Worm (Caenorhabditis elegans) whole organism, L3 larva: ENCODE data around the gene str-135.
A peak's percentile ranks its signal among the peaks of the same experiment; 100 is the strongest.

Experiments used
- R02D3.7 ChIP-seq: fragments of 150-350 bp; optimal IDR thresholded peaks from 2 replicates; lab custom pipeline; 2014; ENCODE audit warnings: missing biosample characterization, missing genetic modification characterization
- aly-2 ChIP-seq: fragments of 150-350 bp; optimal IDR thresholded peaks from 2 replicates; lab custom pipeline; 2014; ENCODE audit warnings: missing biosample characterization, missing genetic modification characterization
- ama-1 ChIP-seq: fragments of 150-350 bp; optimal IDR thresholded peaks from 2 replicates; lab custom pipeline; 2018
- ceh-16 ChIP-seq: sonication (generic microtip); optimal IDR thresholded peaks from 2 replicates; lab custom pipeline; 2017; ENCODE audit warnings: missing biosample characterization, missing genetic modification characterization
- ceh-28 ChIP-seq: fragments of 150-350 bp; optimal IDR thresholded peaks from 2 replicates; lab custom pipeline; 2014; ENCODE audit warnings: missing biosample characterization, missing genetic modification reagents, missing genetic modification characterization
- ceh-82 ChIP-seq: fragments of 150-350 bp; optimal IDR thresholded peaks from 2 replicates; lab custom pipeline; 2014; ENCODE audit warnings: missing biosample characterization, missing genetic modification characterization
- ceh-9 ChIP-seq: sonication (generic microtip); optimal IDR thresholded peaks from 2 replicates; lab custom pipeline; 2018; ENCODE audit warnings: missing biosample characterization, missing genetic modification characterization
- daf-12 ChIP-seq: fragments of 150-350 bp; optimal IDR thresholded peaks from 2 replicates; lab custom pipeline; 2014; ENCODE audit warnings: missing biosample characterization, missing genetic modification reagents, missing genetic modification characterization
- egl-27 ChIP-seq: sonication (generic microtip); optimal IDR thresholded peaks from 4 replicates; lab custom pipeline; 2017; ENCODE audit warnings: missing biosample characterization, missing genetic modification reagents, missing genetic modification characterization
- elt-1 ChIP-seq: fragments of 150-350 bp; optimal IDR thresholded peaks from 2 replicates; lab custom pipeline; 2014; ENCODE audit warnings: missing biosample characterization, missing genetic modification characterization
- elt-2 ChIP-seq: sonication (generic microtip); optimal IDR thresholded peaks from 2 replicates; lab custom pipeline; 2016; ENCODE audit warnings: missing genetic modification reagents, mild to moderate bottlenecking, missing genetic modification characterization, missing compliant biosample characterization
- elt-3 ChIP-seq, 3 experiments: fragments of 150-350 bp in 1 of 3; sonication (generic microtip) in 2 of 3; optimal IDR thresholded peaks; 2 replicates in 2 of 3; 4 replicates in 1 of 3; lab custom pipeline; 2014 to 2017; ENCODE audit warnings: missing biosample characterization in 3 of 3, missing genetic modification characterization in 3 of 3
- eor-1 ChIP-seq, 2 experiments: fragments of 150-350 bp; optimal IDR thresholded peaks; 2 replicates each; lab custom pipeline; 2014 to 2018; ENCODE audit warnings: missing biosample characterization in 2 of 2, missing genetic modification characterization in 2 of 2
- fkh-10 ChIP-seq: sonication (generic microtip); optimal IDR thresholded peaks from 2 replicates; lab custom pipeline; 2017; ENCODE audit warnings: missing biosample characterization, missing genetic modification reagents, missing genetic modification characterization
- fkh-2 ChIP-seq: fragments of 150-350 bp; optimal IDR thresholded peaks from 2 replicates; lab custom pipeline; 2014; ENCODE audit warnings: missing biosample characterization, missing genetic modification reagents, missing genetic modification characterization
- fos-1 ChIP-seq: fragments of 150-350 bp; optimal IDR thresholded peaks from 2 replicates; lab custom pipeline; 2014; ENCODE audit warnings: missing biosample characterization, missing genetic modification characterization
- hmg-11 ChIP-seq: sonication (generic microtip); optimal IDR thresholded peaks from 2 replicates; lab custom pipeline; 2016; ENCODE audit warnings: missing genetic modification characterization, missing compliant biosample characterization
- jun-1 ChIP-seq: fragments of 150-350 bp; optimal IDR thresholded peaks from 2 replicates; lab custom pipeline; 2014; ENCODE audit warnings: missing biosample characterization, missing genetic modification reagents, missing genetic modification characterization
- lin-15B ChIP-seq: fragments of 150-350 bp; optimal IDR thresholded peaks from 2 replicates; lab custom pipeline; 2014; ENCODE audit warnings: missing biosample characterization, missing genetic modification characterization
- lsy-12 ChIP-seq: sonication (generic microtip); optimal IDR thresholded peaks from 2 replicates; lab custom pipeline; 2016; ENCODE audit warnings: mild to moderate bottlenecking, missing genetic modification characterization, missing compliant biosample characterization
- mdl-1 ChIP-seq: fragments of 150-350 bp; optimal IDR thresholded peaks from 2 replicates; lab custom pipeline; 2014; ENCODE audit warnings: missing biosample characterization, missing genetic modification characterization
- mml-1 ChIP-seq: fragments of 150-350 bp; sonication (generic microtip); optimal IDR thresholded peaks from 3 replicates; lab custom pipeline; 2014; ENCODE audit warnings: missing biosample characterization, missing genetic modification characterization
- nfya-1 ChIP-seq: sonication (generic microtip); optimal IDR thresholded peaks from 2 replicates; lab custom pipeline; 2017; ENCODE audit warnings: missing genetic modification characterization, mild to moderate bottlenecking, missing compliant biosample characterization, antibody characterized with exemption, moderate library complexity; ENCODE audit not compliant: insufficient read depth
- nhr-12 ChIP-seq: fragments of 150-350 bp; optimal IDR thresholded peaks from 2 replicates; lab custom pipeline; 2014; ENCODE audit warnings: missing biosample characterization, missing genetic modification characterization
- nhr-23 ChIP-seq: fragments of 150-350 bp; optimal IDR thresholded peaks from 2 replicates; lab custom pipeline; 2014; ENCODE audit warnings: missing biosample characterization, missing genetic modification reagents, missing genetic modification characterization
- nhr-237 ChIP-seq: fragments of 150-350 bp; optimal IDR thresholded peaks from 2 replicates; lab custom pipeline; 2014; ENCODE audit warnings: missing biosample characterization, missing genetic modification characterization
- nhr-25 ChIP-seq: sonication (generic microtip); optimal IDR thresholded peaks from 2 replicates; lab custom pipeline; 2017; ENCODE audit warnings: missing biosample characterization, missing genetic modification characterization
- nhr-28 ChIP-seq: fragments of 150-350 bp; optimal IDR thresholded peaks from 2 replicates; lab custom pipeline; 2014; ENCODE audit warnings: missing biosample characterization, missing genetic modification characterization
- nhr-43 ChIP-seq: sonication (generic microtip); optimal IDR thresholded peaks from 2 replicates; lab custom pipeline; 2016; ENCODE audit warnings: mild to moderate bottlenecking, missing genetic modification characterization, missing compliant biosample characterization; ENCODE audit not compliant: poor library complexity, severe bottlenecking
- nhr-67 ChIP-seq: fragments of 150-350 bp; optimal IDR thresholded peaks from 2 replicates; lab custom pipeline; 2014; ENCODE audit warnings: missing biosample characterization, missing genetic modification characterization
- nhr-76 ChIP-seq: fragments of 150-350 bp; sonication (generic microtip); optimal IDR thresholded peaks from 5 replicates; lab custom pipeline; 2014; ENCODE audit warnings: missing biosample characterization, missing genetic modification characterization
- pha-4 ChIP-seq: fragments of 150-350 bp; optimal IDR thresholded peaks from 2 replicates; lab custom pipeline; 2014; ENCODE audit warnings: missing biosample characterization, missing genetic modification reagents, missing genetic modification characterization
- pqm-1 ChIP-seq: fragments of 150-350 bp; optimal IDR thresholded peaks from 2 replicates; lab custom pipeline; 2017; ENCODE audit warnings: missing biosample characterization, missing genetic modification characterization, inconsistent platforms
- sea-2 ChIP-seq: fragments of 150-350 bp; sonication (generic microtip); optimal IDR thresholded peaks from 4 replicates; lab custom pipeline; 2014; ENCODE audit warnings: missing biosample characterization, missing genetic modification reagents, missing genetic modification characterization
- skn-1 ChIP-seq: fragments of 150-350 bp; optimal IDR thresholded peaks from 2 replicates; lab custom pipeline; 2014; ENCODE audit warnings: missing biosample characterization, missing genetic modification characterization
- snpc-4 ChIP-seq: fragments of 150-350 bp; optimal IDR thresholded peaks from 2 replicates; lab custom pipeline; 2014; ENCODE audit warnings: missing biosample characterization, missing genetic modification characterization
- tbx-2 ChIP-seq: sonication (generic microtip); optimal IDR thresholded peaks from 2 replicates; lab custom pipeline; 2016; ENCODE audit warnings: mild to moderate bottlenecking, missing genetic modification characterization, missing compliant biosample characterization
- unc-62 ChIP-seq: fragments of 150-350 bp; sonication (generic microtip); optimal IDR thresholded peaks from 4 replicates; lab custom pipeline; 2014; ENCODE audit warnings: missing biosample characterization, missing genetic modification reagents, missing genetic modification characterization
- ztf-11 ChIP-seq: fragments of 150-350 bp; optimal IDR thresholded peaks from 2 replicates; lab custom pipeline; 2014; ENCODE audit warnings: missing biosample characterization, missing genetic modification characterization
- ztf-4 ChIP-seq: fragments of 150-350 bp; optimal IDR thresholded peaks from 2 replicates; lab custom pipeline; 2014; ENCODE audit warnings: missing biosample characterization, missing genetic modification characterization

Gene str-135

ce11 chrV:8271995-8272394 lies 8.7 kb downstream of the str-135 start, which contains the start of gene asp-5:
asp-5 (plus strand) TSS chrV:8272385.
- TF ChIP-seq pqm-1 (tag; lab: Kevin White, UChicago) (peak; percentile 87), elt-2 (tag; lab: Kevin White, UChicago) (peak; percentile 89), snpc-4 (tag; lab: Kevin White, UChicago) (no peak), hmg-11 (tag; lab: Kevin White, UChicago) (no peak)

- TF ChIP-seq unc-62 (no peak), nfya-1 (tag; lab: Kevin White, UChicago) (no peak), nhr-67 (tag; lab: Kevin White, UChicago) (no peak), ceh-16 (tag; lab: Kevin White, UChicago) (no peak), fkh-2 (no peak)
Measured at ce11 chrV:8271395-8271794, 9.3 kb downstream of the str-135 start.

- TF ChIP-seq eor-1 (tag; optimal IDR thresholded peaks at IDR 0.05; lab: Kevin White, UChicago) (no peak), elt-2 (tag; lab: Kevin White, UChicago) (peak; percentile 85), nhr-25 (no peak), pha-4 (tag; lab: Kevin White, UChicago) (peak; percentile 57), egl-27 (tag; lab: Kevin White, UChicago) (no peak), elt-1 (tag; lab: Kevin White, UChicago) (no peak), daf-12 (tag; lab: Kevin White, UChicago) (no peak), nhr-76 (no peak), pqm-1 (tag; lab: Kevin White, UChicago) (peak; percentile 75), unc-62 (no peak), sea-2 (GFP tag; lab: Kevin White, UChicago) (no peak), fkh-10 (GFP tag; lab: Kevin White, UChicago) (no peak), ztf-4 (no peak), nhr-67 (tag; lab: Kevin White, UChicago) (no peak), snpc-4 (tag; lab: Kevin White, UChicago) (no peak), jun-1 (tag; lab: Kevin White, UChicago) (peak; percentile 24), lin-15B (tag; lab: Kevin White, UChicago) (no peak), mdl-1 (no peak), R02D3.7 (no peak), mml-1 (tag; lab: Kevin White, UChicago) (no peak)
Measured at ce11 chrV:8269878-8270277, 10.8 kb downstream of the str-135 start.

- TF ChIP-seq nhr-237 (tag; lab: Kevin White, UChicago) = no peak
- no peak for TF ChIP-seq tbx-2 (tag; lab: Kevin White, UChicago)
- no peak for TF ChIP-seq elt-3 (tag; optimal IDR thresholded peaks at IDR 0.05; lab: Kevin White, UChicago)
- TF ChIP-seq snpc-4 (tag; lab: Kevin White, UChicago) = no peak
- TF ChIP-seq unc-62 = no peak
- no peak for TF ChIP-seq R02D3.7
- TF ChIP-seq lin-15B (tag; lab: Kevin White, UChicago) = no peak
- no peak for TF ChIP-seq nhr-23
- no peak for TF ChIP-seq ama-1
- TF ChIP-seq nhr-12 (tag; lab: Kevin White, UChicago) = no peak
- peak; percentile 38 for TF ChIP-seq pha-4 (tag; lab: Kevin White, UChicago)
- no peak for TF ChIP-seq ceh-28
- no peak for TF ChIP-seq skn-1 (tag; lab: Kevin White, UChicago)
- no peak for TF ChIP-seq mdl-1
- no peak for TF ChIP-seq ceh-82 (tag; lab: Kevin White, UChicago)
- peak; percentile 80 for TF ChIP-seq pqm-1 (tag; lab: Kevin White, UChicago)
- TF ChIP-seq nfya-1 (tag; lab: Kevin White, UChicago) = no peak
- no peak for TF ChIP-seq aly-2 (tag; lab: Kevin White, UChicago)
- peak; percentile 92 for TF ChIP-seq elt-2 (tag; lab: Kevin White, UChicago)
- no peak for TF ChIP-seq nhr-43 (tag; lab: Kevin White, UChicago)
- TF ChIP-seq ztf-11 (tag; lab: Kevin White, UChicago) = no peak
- TF ChIP-seq hmg-11 (tag; lab: Kevin White, UChicago) = no peak
- TF ChIP-seq fkh-10 (GFP tag; lab: Kevin White, UChicago) = no peak
- TF ChIP-seq ceh-16 (tag; lab: Kevin White, UChicago) = no peak
- no peak for TF ChIP-seq eor-1 (tag; optimal IDR thresholded peaks at IDR 0.05; lab: Kevin White, UChicago)
- no peak for TF ChIP-seq fkh-2
- no peak for TF ChIP-seq daf-12 (tag; lab: Kevin White, UChicago)
- peak; percentile 3 for TF ChIP-seq fos-1
- TF ChIP-seq nhr-28 (tag; lab: Kevin White, UChicago) = no peak
- TF ChIP-seq lsy-12 = no peak
- no peak for TF ChIP-seq ceh-9 (tag; lab: Kevin White, UChicago)
- TF ChIP-seq jun-1 (tag; lab: Kevin White, UChicago) = peak; percentile 26
Measured at ce11 chrV:8268902-8269301, 11.8 kb downstream of the str-135 start, which contains the start of the genes asp-6 and asp-12. asp-6 (minus strand) TSS chrV:8268937. asp-12 (plus strand) TSS chrV:8269210.
